Worm (Caenorhabditis elegans) whole organism, early embryonic: ENCODE measurements around the gene F56D5.9.

Experiments used
- B0310.2 ChIP-seq: sonication (generic microtip); optimal IDR thresholded peaks from 2 replicates; lab custom pipeline; 2016; ENCODE audit warnings: mild to moderate bottlenecking, missing genetic modification characterization, missing compliant biosample characterization
- F13C5.2 ChIP-seq: sonication (generic microtip); optimal IDR thresholded peaks from 2 replicates; lab custom pipeline; 2017; ENCODE audit warnings: mild to moderate bottlenecking, missing genetic modification characterization, inconsistent platforms, missing compliant biosample characterization
- aly-1 ChIP-seq: sonication (generic microtip); optimal IDR thresholded peaks from 2 replicates; lab custom pipeline; 2016; ENCODE audit warnings: missing genetic modification characterization, missing compliant biosample characterization
- ama-1 ChIP-seq: fragments of 150-350 bp; optimal IDR thresholded peaks from 2 replicates; lab custom pipeline; 2014
- ceh-13 ChIP-seq: fragments of 200-800 bp; sonication (Bioruptor generic); optimal IDR thresholded peaks from 2 replicates; lab custom pipeline; 2018; ENCODE audit warnings: mild to moderate bottlenecking, missing genetic modification characterization, missing compliant biosample characterization
- ceh-36 ChIP-seq: sonication (generic microtip); optimal IDR thresholded peaks from 2 replicates; lab custom pipeline; 2016; ENCODE audit warnings: missing genetic modification characterization, inconsistent platforms, missing compliant biosample characterization
- ets-7 ChIP-seq: sonication (generic microtip); optimal IDR thresholded peaks from 2 replicates; lab custom pipeline; 2016; ENCODE audit warnings: missing genotype, missing genetic modification characterization, missing compliant biosample characterization
- flt-1 ChIP-seq: fragments of 200-800 bp; sonication (Bioruptor generic); IDR thresholded peaks from 2 replicates; pipeline ENCODE4 v1.3.6; 2022; ENCODE audit warnings: missing genetic modification characterization, missing compliant biosample characterization
- hmbx-1 ChIP-seq: sonication (generic microtip); optimal IDR thresholded peaks from 2 replicates; lab custom pipeline; 2016; ENCODE audit warnings: mild to moderate bottlenecking, missing genetic modification characterization, missing compliant biosample characterization
- hmg-4 ChIP-seq: fragments of 200-800 bp; sonication (Bioruptor generic); optimal IDR thresholded peaks from 2 replicates; lab custom pipeline; 2018; ENCODE audit warnings: mild to moderate bottlenecking, missing genetic modification characterization, missing compliant biosample characterization
- hnd-1 ChIP-seq: sonication (generic microtip); optimal IDR thresholded peaks from 2 replicates; lab custom pipeline; 2016; ENCODE audit warnings: missing genetic modification characterization, missing compliant biosample characterization
- pes-1 ChIP-seq: fragments of 200-800 bp; sonication (Bioruptor generic); IDR thresholded peaks from 2 replicates; pipeline ENCODE4 v1.3.6; 2022; ENCODE audit warnings: missing genetic modification reagents, missing genetic modification characterization, missing compliant biosample characterization
- scrt-1 ChIP-seq: fragments of 200-800 bp; sonication (Bioruptor generic); IDR thresholded peaks from 2 replicates; pipeline ENCODE4 v1.3.6; 2022; ENCODE audit warnings: missing genetic modification characterization, missing compliant biosample characterization
- sea-1 ChIP-seq: fragments of 200-800 bp; sonication (Bioruptor generic); conservative IDR thresholded peaks from 2 replicates; pipeline ENCODE4 v1.3.6; 2022; ENCODE audit warnings: missing genetic modification characterization, missing compliant biosample characterization
- tbx-11 ChIP-seq: fragments of 200-800 bp; sonication (Bioruptor generic); IDR thresholded peaks from 2 replicates; pipeline ENCODE4 v1.3.6; 2022; ENCODE audit warnings: missing genetic modification characterization, missing compliant biosample characterization
- tbx-37 ChIP-seq: fragments of 200-800 bp; sonication (Bioruptor generic); conservative IDR thresholded peaks from 2 replicates; pipeline ENCODE4 v1.3.6; 2022; ENCODE audit warnings: missing genetic modification reagents, missing genetic modification characterization, missing compliant biosample characterization
- tra-4 ChIP-seq: sonication (generic microtip); optimal IDR thresholded peaks from 2 replicates; lab custom pipeline; 2017; ENCODE audit warnings: missing genetic modification characterization, missing compliant biosample characterization

The F56D5.9 gene

ce11 chrIV:9397278-9397677 lies 25.0 kb downstream of the F56D5.9 start, which contains the start of gene F56D5.3:
F56D5.3 (plus strand) TSS chrIV:9397578.
- no peak for TF ChIP-seq pes-1 (GFP tag; lab: Robert Waterston, UW)

- no peak for TF ChIP-seq tra-4
- no peak for TF ChIP-seq flt-1 (GFP tag; lab: Robert Waterston, UW)
- TF ChIP-seq ama-1: no peak
- TF ChIP-seq ceh-36 (tag; lab: Kevin White, UChicago): no peak
- TF ChIP-seq ceh-13 (GFP tag; lab: Kevin White, UChicago): no peak
- TF ChIP-seq hnd-1 (tag; lab: Kevin White, UChicago): no peak
- TF ChIP-seq hmg-4 (GFP tag; lab: Kevin White, UChicago): no peak
- TF ChIP-seq scrt-1 (GFP tag; lab: Robert Waterston, UW): no peak
- no peak for TF ChIP-seq hmbx-1 (tag; lab: Kevin White, UChicago)
- no peak for TF ChIP-seq tbx-37 (GFP tag; lab: Robert Waterston, UW)
- no peak for TF ChIP-seq sea-1 (GFP tag; lab: Robert Waterston, UW)
- no peak for TF ChIP-seq B0310.2
- TF ChIP-seq pes-1 (GFP tag; lab: Robert Waterston, UW): no peak
Measured at ce11 chrIV:9396118-9396517, 26.2 kb downstream of the F56D5.9 start, which contains the start of gene col-121. col-121 (minus strand) TSS chrIV:9396218.

ce11 chrIV:9386038-9386437 lies 36.3 kb downstream of the F56D5.9 start, which contains the start of gene daf-15:
daf-15 (plus strand) TSS chrIV:9386208.
- TF ChIP-seq ceh-36 (tag; lab: Kevin White, UChicago) (no peak), hmg-4 (GFP tag; lab: Kevin White, UChicago) (no peak)

- no peak for TF ChIP-seq ama-1
- no peak for TF ChIP-seq hnd-1 (tag; lab: Kevin White, UChicago)
- no peak for TF ChIP-seq tra-4
- no peak for TF ChIP-seq pes-1 (GFP tag; lab: Robert Waterston, UW)
- no peak for TF ChIP-seq sea-1 (GFP tag; lab: Robert Waterston, UW)
Measured at ce11 chrIV:9384826-9385225, 37.5 kb downstream of the F56D5.9 start, which contains the start of gene C10C5.7. C10C5.7 (plus strand) TSS chrIV:9385126.

- TF ChIP-seq hmg-4 (GFP tag; lab: Kevin White, UChicago): no peak
- no peak for TF ChIP-seq scrt-1 (GFP tag; lab: Robert Waterston, UW)
Measured at ce11 chrIV:9381136-9381535, 41.2 kb downstream of the F56D5.9 start, which contains the start of gene C10C5.5. C10C5.5 (plus strand) TSS chrIV:9381436.

- TF ChIP-seq hnd-1 (tag; lab: Kevin White, UChicago): no peak
- TF ChIP-seq hmbx-1 (tag; lab: Kevin White, UChicago): no peak
- TF ChIP-seq ceh-36 (tag; lab: Kevin White, UChicago): no peak
- TF ChIP-seq pes-1 (GFP tag; lab: Robert Waterston, UW): no peak
- TF ChIP-seq F13C5.2 (tag; lab: Kevin White, UChicago): no peak
- TF ChIP-seq tbx-37 (GFP tag; lab: Robert Waterston, UW): no peak
- TF ChIP-seq tra-4: no peak
- TF ChIP-seq sea-1 (GFP tag; lab: Robert Waterston, UW): no peak
Measured at ce11 chrIV:9378272-9378671, 44.0 kb downstream of the F56D5.9 start, which contains the start of gene C10C5.4. C10C5.4 (plus strand) TSS chrIV:9378552.

ce11 chrIV:9376550-9376949 lies 45.8 kb downstream of the F56D5.9 start:
- TF ChIP-seq tra-4: no peak
- TF ChIP-seq pes-1 (GFP tag; lab: Robert Waterston, UW): no peak
- TF ChIP-seq flt-1 (GFP tag; lab: Robert Waterston, UW): no peak
- no peak for TF ChIP-seq scrt-1 (GFP tag; lab: Robert Waterston, UW)
- no peak for TF ChIP-seq sea-1 (GFP tag; lab: Robert Waterston, UW)

- no peak for TF ChIP-seq hmg-4 (GFP tag; lab: Kevin White, UChicago)
- no peak for TF ChIP-seq hmbx-1 (tag; lab: Kevin White, UChicago)
- no peak for TF ChIP-seq tra-4
- no peak for TF ChIP-seq hnd-1 (tag; lab: Kevin White, UChicago)
- TF ChIP-seq ets-7: no peak
- TF ChIP-seq scrt-1 (GFP tag; lab: Robert Waterston, UW): no peak
Measured at ce11 chrIV:9374529-9374928, 47.8 kb downstream of the F56D5.9 start, which contains the start of gene C10C5.3. C10C5.3 (plus strand) TSS chrIV:9374829.

ce11 chrIV:9371126-9371525 lies 51.2 kb downstream of the F56D5.9 start, which contains the start of gene fbxc-58:
fbxc-58 (plus strand) TSS chrIV:9371508.
- no peak for TF ChIP-seq tbx-11 (GFP tag; lab: Robert Waterston, UW)
- TF ChIP-seq hnd-1 (tag; lab: Kevin White, UChicago): no peak
- TF ChIP-seq sea-1 (GFP tag; lab: Robert Waterston, UW): no peak
- TF ChIP-seq ets-7: no peak
- no peak for TF ChIP-seq flt-1 (GFP tag; lab: Robert Waterston, UW)
- TF ChIP-seq ceh-13 (GFP tag; lab: Kevin White, UChicago): no peak
- no peak for TF ChIP-seq F13C5.2 (tag; lab: Kevin White, UChicago)
- no peak for TF ChIP-seq aly-1 (tag; lab: Kevin White, UChicago)
- TF ChIP-seq ama-1: no peak
- TF ChIP-seq B0310.2: no peak
- TF ChIP-seq hmg-4 (GFP tag; lab: Kevin White, UChicago): no peak
- TF ChIP-seq tbx-37 (GFP tag; lab: Robert Waterston, UW): no peak
- TF ChIP-seq tra-4: no peak
- TF ChIP-seq pes-1 (GFP tag; lab: Robert Waterston, UW): no peak
- TF ChIP-seq ceh-36 (tag; lab: Kevin White, UChicago): no peak
- no peak for TF ChIP-seq hmbx-1 (tag; lab: Kevin White, UChicago)
- no peak for TF ChIP-seq scrt-1 (GFP tag; lab: Robert Waterston, UW)
